Worm (Caenorhabditis elegans) whole organism, L4 larva: ENCODE measurements around the gene T19D2.13.
A peak's percentile ranks its signal among the peaks of the same experiment; 100 is the strongest.

Source experiments
- F26F4.8 ChIP-seq: fragments of 200-800 bp; sonication (Bioruptor generic); conservative IDR thresholded peaks from 2 replicates; pipeline ENCODE4 v1.3.6; 2022; ENCODE audit warnings: missing genetic modification characterization, missing compliant biosample characterization
- F37D6.2 ChIP-seq: sonication (generic microtip); optimal IDR thresholded peaks from 2 replicates; lab custom pipeline; 2016; ENCODE audit warnings: mild to moderate bottlenecking, missing genetic modification characterization, missing compliant biosample characterization
- F44E2.7 ChIP-seq: fragments of 200-800 bp; sonication (Bioruptor generic); IDR thresholded peaks from 2 replicates; pipeline ENCODE4 v2.1.2; 2022; ENCODE audit warnings: missing genetic modification characterization, missing compliant biosample characterization
- F49E8.2 ChIP-seq: sonication (generic microtip); optimal IDR thresholded peaks from 2 replicates; lab custom pipeline; 2016; ENCODE audit warnings: missing compliant biosample characterization, mild to moderate bottlenecking, missing genetic modification characterization, borderline replicate concordance
- R02D3.7 ChIP-seq: fragments of 150-350 bp; sonication (generic microtip); optimal IDR thresholded peaks from 3 replicates; lab custom pipeline; 2014; ENCODE audit warnings: missing biosample characterization, missing genetic modification characterization
- T20F7.1 ChIP-seq: fragments of 200-800 bp; sonication (Bioruptor generic); optimal IDR thresholded peaks from 2 replicates; lab custom pipeline; 2018; ENCODE audit warnings: mild to moderate bottlenecking, missing genetic modification characterization, missing compliant biosample characterization
- Y48G9A.11 ChIP-seq: fragments of 200-800 bp; sonication (Bioruptor generic); IDR thresholded peaks from 2 replicates; pipeline ENCODE4 v1.3.6; 2022; ENCODE audit warnings: missing genetic modification reagents, missing genetic modification characterization, missing compliant biosample characterization
- Y75B8A.6 ChIP-seq: fragments of 200-800 bp; sonication (Bioruptor generic); IDR thresholded peaks from 2 replicates; pipeline ENCODE4 v1.3.6; 2022; ENCODE audit warnings: missing genetic modification reagents, missing genetic modification characterization, missing compliant biosample characterization
- aha-1 ChIP-seq: fragments of 150-350 bp; peaks from one replicate; lab custom pipeline; 2014; ENCODE audit warnings: missing biosample characterization, missing genetic modification characterization
- aly-2 ChIP-seq: sonication (generic microtip); optimal IDR thresholded peaks from 2 replicates; lab custom pipeline; 2018; ENCODE audit warnings: missing biosample characterization, missing genetic modification characterization
- ceh-20 ChIP-seq: fragments of 200-800 bp; sonication (Bioruptor generic); IDR thresholded peaks from 2 replicates; pipeline ENCODE4 v1.3.6; 2022; ENCODE audit warnings: missing genetic modification reagents, missing genetic modification characterization, missing compliant biosample characterization
- ceh-28 ChIP-seq: fragments of 150-350 bp; optimal IDR thresholded peaks from 2 replicates; lab custom pipeline; 2014; ENCODE audit warnings: missing biosample characterization, missing genetic modification reagents, missing genetic modification characterization
- ceh-44 ChIP-seq: fragments of 200-800 bp; sonication (Bioruptor generic); IDR thresholded peaks from 2 replicates; pipeline ENCODE4 v1.3.6; 2022; ENCODE audit warnings: missing genetic modification reagents, missing genetic modification characterization, missing compliant biosample characterization
- ceh-62 ChIP-seq: sonication (generic microtip); optimal IDR thresholded peaks from 2 replicates; lab custom pipeline; 2017; ENCODE audit warnings: missing biosample characterization, missing genetic modification characterization
- ceh-82 ChIP-seq: sonication (generic microtip); optimal IDR thresholded peaks from 2 replicates; lab custom pipeline; 2017; ENCODE audit warnings: missing biosample characterization, missing genetic modification characterization
- ctbp-1 ChIP-seq: fragments of 200-800 bp; sonication (Bioruptor generic); IDR thresholded peaks from 2 replicates; pipeline ENCODE4 v1.3.6; 2022; ENCODE audit warnings: missing genetic modification reagents, missing genetic modification characterization, missing compliant biosample characterization
- daf-12 ChIP-seq: fragments of 150-350 bp; optimal IDR thresholded peaks from 2 replicates; lab custom pipeline; 2014; ENCODE audit warnings: missing biosample characterization, missing genetic modification reagents, missing genetic modification characterization
- dmd-6 ChIP-seq: fragments of 200-800 bp; sonication (Bioruptor generic); IDR thresholded peaks from 2 replicates; pipeline ENCODE4 v1.3.6; 2022; ENCODE audit warnings: missing genetic modification reagents, missing genetic modification characterization, missing compliant biosample characterization
- dmd-8 ChIP-seq: fragments of 200-800 bp; sonication (Bioruptor generic); IDR thresholded peaks from 2 replicates; pipeline ENCODE4 v1.3.6; 2022; ENCODE audit warnings: missing genetic modification characterization, missing compliant biosample characterization
- dpl-1 ChIP-seq: fragments of 150-350 bp; optimal IDR thresholded peaks from 2 replicates; lab custom pipeline; 2014; ENCODE audit warnings: missing biosample characterization, missing genetic modification reagents, missing genetic modification characterization
- duxl-1 ChIP-seq: sonication (generic microtip); optimal IDR thresholded peaks from 2 replicates; lab custom pipeline; 2016; ENCODE audit warnings: mild to moderate bottlenecking, missing genetic modification characterization, moderate library complexity, missing compliant biosample characterization; ENCODE audit not compliant: poor library complexity
- egl-27 ChIP-seq: sonication (generic microtip); optimal IDR thresholded peaks from 3 replicates; lab custom pipeline; 2017; ENCODE audit warnings: missing biosample characterization, missing genetic modification reagents, missing genetic modification characterization
- fkh-10 ChIP-seq: fragments of 150-350 bp; optimal IDR thresholded peaks from 2 replicates; lab custom pipeline; 2014; ENCODE audit warnings: missing biosample characterization, missing genetic modification reagents, missing genetic modification characterization
- fos-1 ChIP-seq: fragments of 150-350 bp; optimal IDR thresholded peaks from 2 replicates; lab custom pipeline; 2014; ENCODE audit warnings: missing biosample characterization, missing genetic modification characterization
- hif-1 ChIP-seq, 2 experiments: sonication (generic microtip); optimal IDR thresholded peaks; 2 replicates each; lab custom pipeline; 2016 to 2017; ENCODE audit warnings: missing compliant biosample characterization in 2 of 2, missing genetic modification characterization in 2 of 2, missing genetic modification reagents in 2 of 2, missing genotype in 2 of 2, mild to moderate bottlenecking in 1 of 2
- jun-1 ChIP-seq: fragments of 150-350 bp; optimal IDR thresholded peaks from 2 replicates; lab custom pipeline; 2014; ENCODE audit warnings: missing biosample characterization, missing genetic modification reagents, missing genetic modification characterization
- lin-1 ChIP-seq: fragments of 200-800 bp; sonication (Bioruptor generic); IDR thresholded peaks from 2 replicates; pipeline ENCODE4 v1.3.6; 2022; ENCODE audit warnings: missing genetic modification reagents, missing genetic modification characterization, missing compliant biosample characterization
- lin-15B ChIP-seq: fragments of 150-350 bp; sonication (generic microtip); optimal IDR thresholded peaks from 3 replicates; lab custom pipeline; 2014; ENCODE audit warnings: missing biosample characterization, missing genetic modification characterization
- lin-39 ChIP-seq: fragments of 150-350 bp; optimal IDR thresholded peaks from 2 replicates; lab custom pipeline; 2014; ENCODE audit warnings: missing biosample characterization, missing genetic modification reagents, missing genetic modification characterization
- lir-3 ChIP-seq: sonication (generic microtip); optimal IDR thresholded peaks from 2 replicates; lab custom pipeline; 2016; ENCODE audit warnings: mild to moderate bottlenecking, missing genetic modification characterization, missing compliant biosample characterization
- madf-5 ChIP-seq, 2 experiments: fragments of 200-800 bp; sonication (Bioruptor generic); IDR thresholded peaks; 2 replicates each; pipeline ENCODE4 v1.3.6; 2022; ENCODE audit warnings: missing compliant biosample characterization in 2 of 2, missing genetic modification characterization in 2 of 2
- mdl-1 ChIP-seq, 2 experiments: fragments of 150-350 bp in 1 of 2; sonication (generic microtip) in 1 of 2; optimal IDR thresholded peaks; 2 replicates each; lab custom pipeline; 2014 to 2017; ENCODE audit warnings: missing biosample characterization in 2 of 2, missing genetic modification characterization in 2 of 2
- mep-1 ChIP-seq: fragments of 150-350 bp; sonication (generic microtip); optimal IDR thresholded peaks from 3 replicates; lab custom pipeline; 2014; ENCODE audit warnings: missing biosample characterization, missing genetic modification characterization
- mxl-2 ChIP-seq: fragments of 200-800 bp; sonication (Bioruptor generic); conservative IDR thresholded peaks from 2 replicates; pipeline ENCODE4 v1.3.6; 2022; ENCODE audit warnings: missing genetic modification reagents, missing genetic modification characterization, missing compliant biosample characterization
- mxl-3 ChIP-seq: fragments of 200-800 bp; sonication (Bioruptor generic); optimal IDR thresholded peaks from 2 replicates; lab custom pipeline; 2018; ENCODE audit warnings: mild to moderate bottlenecking, missing genetic modification characterization, missing compliant biosample characterization
- nhr-11 ChIP-seq: fragments of 150-350 bp; optimal IDR thresholded peaks from 2 replicates; lab custom pipeline; 2014; ENCODE audit warnings: missing biosample characterization, missing genetic modification characterization
- nhr-25 ChIP-seq: sonication (generic microtip); optimal IDR thresholded peaks from 2 replicates; lab custom pipeline; 2017; ENCODE audit warnings: missing genetic modification characterization, mild to moderate bottlenecking, missing compliant biosample characterization, antibody characterized with exemption, moderate library complexity, borderline replicate concordance; ENCODE audit not compliant: insufficient read depth
- nhr-41 ChIP-seq: fragments of 200-800 bp; sonication (Bioruptor generic); IDR thresholded peaks from 2 replicates; pipeline ENCODE4 v1.3.6; 2022; ENCODE audit warnings: missing genetic modification reagents, missing genetic modification characterization, missing compliant biosample characterization
- nhr-42 ChIP-seq: fragments of 200-800 bp; sonication (Bioruptor generic); IDR thresholded peaks from 2 replicates; pipeline ENCODE4 v1.3.6; 2022; ENCODE audit warnings: missing genetic modification characterization, missing compliant biosample characterization
- php-3 ChIP-seq: fragments of 200-800 bp; sonication (Bioruptor generic); IDR thresholded peaks from 2 replicates; pipeline ENCODE4 v1.3.6; 2022; ENCODE audit warnings: missing genetic modification reagents, missing genetic modification characterization, missing compliant biosample characterization
- pqm-1 ChIP-seq: sonication (generic microtip); optimal IDR thresholded peaks from 2 replicates; lab custom pipeline; 2017; ENCODE audit warnings: missing biosample characterization, missing genetic modification characterization
- rbr-2 ChIP-seq: sonication (generic microtip); optimal IDR thresholded peaks from 2 replicates; lab custom pipeline; 2016; ENCODE audit warnings: missing genotype, missing genetic modification characterization, missing compliant biosample characterization
- sdz-12 ChIP-seq: fragments of 200-800 bp; sonication (Bioruptor generic); optimal IDR thresholded peaks from 2 replicates; lab custom pipeline; 2018; ENCODE audit warnings: mild to moderate bottlenecking, missing genetic modification characterization, missing compliant biosample characterization
- snpc-4 ChIP-seq: fragments of 150-350 bp; optimal IDR thresholded peaks from 2 replicates; lab custom pipeline; 2014; ENCODE audit warnings: missing biosample characterization, missing genetic modification characterization
- spr-1 ChIP-seq: sonication (generic microtip); optimal IDR thresholded peaks from 2 replicates; lab custom pipeline; 2016; ENCODE audit warnings: mild to moderate bottlenecking, missing genetic modification characterization, missing compliant biosample characterization
- tag-97 ChIP-seq: fragments of 200-800 bp; sonication (Bioruptor generic); IDR thresholded peaks from 2 replicates; pipeline ENCODE4 v1.3.6; 2022; ENCODE audit warnings: missing genetic modification characterization, missing compliant biosample characterization
- tra-1 ChIP-seq: fragments of 200-800 bp; sonication (Bioruptor generic); IDR thresholded peaks from 2 replicates; pipeline ENCODE4 v1.3.6; 2022; ENCODE audit warnings: missing genetic modification reagents, missing genetic modification characterization, missing compliant biosample characterization
- zag-1 ChIP-seq: fragments of 150-350 bp; optimal IDR thresholded peaks from 2 replicates; lab custom pipeline; 2014; ENCODE audit warnings: missing biosample characterization, missing genetic modification characterization
- zfp-3 ChIP-seq: fragments of 200-800 bp; sonication (Bioruptor generic); conservative IDR thresholded peaks from 2 replicates; pipeline ENCODE4 v1.3.6; 2022; ENCODE audit warnings: missing genetic modification reagents, missing genetic modification characterization, missing compliant biosample characterization
- zip-11 ChIP-seq: fragments of 200-800 bp; sonication (Bioruptor generic); IDR thresholded peaks from 2 replicates; pipeline ENCODE4 v1.3.6; 2022; ENCODE audit warnings: missing genetic modification characterization, missing compliant biosample characterization
- ztf-11 ChIP-seq: fragments of 150-350 bp; optimal IDR thresholded peaks from 2 replicates; lab custom pipeline; 2014; ENCODE audit warnings: missing biosample characterization, missing genetic modification characterization
- ztf-7 ChIP-seq: fragments of 150-350 bp; optimal IDR thresholded peaks from 2 replicates; lab custom pipeline; 2014; ENCODE audit warnings: missing biosample characterization, missing genetic modification characterization

Gene T19D2.13

DNA sequence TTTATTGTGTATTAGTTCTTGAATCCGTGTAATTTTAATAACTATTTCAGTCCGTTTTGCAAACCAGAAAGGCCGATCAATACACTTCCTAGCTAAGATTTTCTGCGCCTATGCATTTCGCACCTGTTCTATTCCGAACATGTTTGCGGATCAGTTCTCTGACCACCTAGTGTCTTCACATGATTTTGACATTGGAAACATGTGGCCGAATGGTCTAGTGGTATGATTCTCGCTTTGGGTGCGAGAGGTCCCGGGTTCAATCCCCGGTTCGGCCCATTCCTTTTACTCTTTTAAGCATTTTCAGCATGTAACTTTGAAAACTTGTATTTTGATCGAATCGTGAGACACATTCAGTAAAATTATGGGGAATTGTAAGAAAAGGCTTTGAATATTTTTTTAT, 27.2 kb upstream of the T19D2.13 start (continued):
- no peak for TF ChIP-seq zag-1 (tag; lab: Kevin White, UChicago)
- no peak for TF ChIP-seq nhr-11 (tag; lab: Kevin White, UChicago)
- no peak for TF ChIP-seq fkh-10 (GFP tag; lab: Kevin White, UChicago)
- no peak for TF ChIP-seq ztf-11 (tag; lab: Kevin White, UChicago)
- no peak for TF ChIP-seq ceh-28
- TF ChIP-seq lin-39: no peak
- TF ChIP-seq ceh-82 (tag; lab: Kevin White, UChicago): no peak
- no peak for TF ChIP-seq pqm-1
- no peak for TF ChIP-seq mdl-1 (tag; optimal IDR thresholded peaks at IDR 0.05; lab: Kevin White, UChicago)
- peak; percentile 68 for TF ChIP-seq tra-1 (GFP tag; lab: Robert Waterston, UW)
- TF ChIP-seq ceh-44 (GFP tag; lab: Robert Waterston, UW): no peak
- TF ChIP-seq ceh-62 (tag; lab: Kevin White, UChicago): no peak
- TF ChIP-seq Y48G9A.11 (GFP tag; lab: Robert Waterston, UW): peak; percentile 51
- TF ChIP-seq F44E2.7: peak; percentile 73; the same call in 1 of the 2 replicates
- peak; percentile 40; the same call in 1 of the 2 replicates for TF ChIP-seq F26F4.8 (GFP tag; lab: Robert Waterston, UW)
- no peak for TF ChIP-seq hif-1 (tag; optimal IDR thresholded peaks at IDR 0.05; lab: Kevin White, UChicago)
- 0 out of 2 replicates have a peak, but pooled peaks have one; percentile 45 for TF ChIP-seq mxl-2
- TF ChIP-seq mep-1 (tag; lab: Kevin White, UChicago): no peak
- TF ChIP-seq fos-1: no peak
- TF ChIP-seq jun-1: no peak
- TF ChIP-seq ztf-7: no peak
- peak; percentile 32 for TF ChIP-seq duxl-1 (tag; lab: Kevin White, UChicago)
- peak; percentile 54; the same call in 1 of the 2 replicates for TF ChIP-seq ctbp-1
- peak; percentile 81 for TF ChIP-seq Y75B8A.6
- no peak for TF ChIP-seq daf-12
- TF ChIP-seq snpc-4 (tag; lab: Kevin White, UChicago): no peak
- no peak for TF ChIP-seq egl-27 (tag; lab: Kevin White, UChicago)
- TF ChIP-seq F49E8.2 (tag; lab: Kevin White, UChicago): no peak
- TF ChIP-seq lin-1 (GFP tag; lab: Robert Waterston, UW): peak; percentile 54; the same call in 1 of the 2 replicates
- TF ChIP-seq ceh-20 (GFP tag; lab: Robert Waterston, UW): 0 out of 2 replicates have a peak, but pooled peaks have one; percentile 52
- 0 out of 2 replicates have a peak, but pooled peaks have one; percentile 14 for TF ChIP-seq zip-11 (GFP tag; lab: Robert Waterston, UW)
- TF ChIP-seq lir-3 (tag; lab: Kevin White, UChicago): no peak
- no peak for TF ChIP-seq tag-97 (GFP tag; lab: Robert Waterston, UW)
- no peak for TF ChIP-seq mxl-3 (GFP tag; lab: Kevin White, UChicago)
- TF ChIP-seq dpl-1 (GFP tag; lab: Kevin White, UChicago): no peak
- TF ChIP-seq aly-2 (tag; lab: Kevin White, UChicago): no peak
- TF ChIP-seq nhr-41 (GFP tag; lab: Robert Waterston, UW): peak; percentile 27; the same call in 1 of the 2 replicates
- no peak for TF ChIP-seq F37D6.2
- peak; percentile 66 to 71; a peak in 1 of 4 replicates for TF ChIP-seq madf-5 (GFP tag; IDR thresholded peaks at IDR 0.05; lab: Robert Waterston, UW)
- TF ChIP-seq nhr-25 (tag; lab: Kevin White, UChicago): no peak
- no peak for TF ChIP-seq aha-1
- peak; percentile 29 for TF ChIP-seq dmd-6
- TF ChIP-seq dmd-8 (GFP tag; lab: Robert Waterston, UW): peak; percentile 94
- peak; percentile 61 for TF ChIP-seq php-3 (GFP tag; lab: Robert Waterston, UW)
- TF ChIP-seq T20F7.1 (GFP tag; lab: Kevin White, UChicago): no peak
- TF ChIP-seq nhr-42 (GFP tag; lab: Robert Waterston, UW): peak; percentile 64
- no peak for TF ChIP-seq rbr-2
- TF ChIP-seq R02D3.7 (tag; lab: Kevin White, UChicago): no peak
- no peak for TF ChIP-seq zfp-3 (GFP tag; lab: Robert Waterston, UW)
- TF ChIP-seq spr-1 (tag; lab: Kevin White, UChicago): no peak
- TF ChIP-seq lin-15B (tag; lab: Kevin White, UChicago): no peak
- peak; percentile 33 for TF ChIP-seq sdz-12
